Fruit fly (Drosophila melanogaster): ENCODE data around the gene CG42658.
A peak's percentile ranks its signal among the peaks of the same experiment; 100 is the strongest.

CG42658 gene

dm6 chr2L:2249578-2249977 lies 38.1 kb downstream of the CG42658 start:
- TF ChIP-seq CG17801 (GFP tag; optimal IDR thresholded peaks at IDR 0.05; ENCODE audit: partially characterized antibody) = no peak

dm6 chr2L:2242783-2243182 lies 44.9 kb downstream of the CG42658 start:
- no peak for TF ChIP-seq CG17801 (GFP tag; optimal IDR thresholded peaks at IDR 0.05; ENCODE audit: partially characterized antibody)

- TF ChIP-seq CG17801 (GFP tag; optimal IDR thresholded peaks at IDR 0.05; ENCODE audit: partially characterized antibody) = peak; percentile 15
These were observed 45.6 kb downstream of the CG42658 start, which contains the start of gene CG4267 for dm6 chr2L:2242139-2242538. TSS of gene CG4267 (plus strand) at chr2L:2242378.

- TF ChIP-seq CG17801 (GFP tag; optimal IDR thresholded peaks at IDR 0.05; ENCODE audit: partially characterized antibody) = no peak
These were observed 47.2 kb downstream of the CG42658 start, which contains the start of gene Tengl1 for dm6 chr2L:2240493-2240892. TSS of gene Tengl1 (minus strand) at chr2L:2240593.

dm6 chr2L:2239284-2239683 lies 48.4 kb downstream of the CG42658 start, which contains the start of gene Tengl2:
TSS of gene Tengl2 (minus strand) at chr2L:2239384.
- no peak for TF ChIP-seq CG17801 (GFP tag; optimal IDR thresholded peaks at IDR 0.05; ENCODE audit: partially characterized antibody)

- no peak for TF ChIP-seq CG17801 (GFP tag; optimal IDR thresholded peaks at IDR 0.05; ENCODE audit: partially characterized antibody)
These were observed 49.6 kb downstream of the CG42658 start, which contains the start of gene Tengl3 for dm6 chr2L:2238151-2238550. TSS of gene Tengl3 (minus strand) at chr2L:2238251.

Measured in ovary, adult (tissue).